Fruit fly (Drosophila melanogaster) whole organism, adult: ENCODE data around the gene CG15347.

Experiments used
- CG11617 ChIP-seq: fragments of 200-800 bp; sonication (Bioruptor generic); optimal IDR thresholded peaks from 2 replicates; lab custom pipeline; 2017; ENCODE audit warnings: mild to moderate bottlenecking, missing biosample characterization, missing genetic modification reagents, missing genetic modification characterization
- CG14711 ChIP-seq: fragments of 200-800 bp; sonication (Bioruptor generic); optimal IDR thresholded peaks from 2 replicates; lab custom pipeline; 2018; ENCODE audit warnings: missing biosample characterization, mild to moderate bottlenecking, missing genetic modification characterization, moderate library complexity
- CG1620 ChIP-seq: fragments of 200-800 bp; sonication (Bioruptor generic); optimal IDR thresholded peaks from 2 replicates; lab custom pipeline; 2016; ENCODE audit warnings: missing biosample characterization, missing genetic modification characterization
- CG33017 ChIP-seq: fragments of 200-800 bp; sonication (Bioruptor generic); optimal IDR thresholded peaks from 2 replicates; lab custom pipeline; 2018; ENCODE audit warnings: missing biosample characterization, mild to moderate bottlenecking, missing genetic modification characterization, moderate library complexity
- CG7045 ChIP-seq: fragments of 200-800 bp; sonication (Bioruptor generic); optimal IDR thresholded peaks from 2 replicates; lab custom pipeline; 2017; ENCODE audit warnings: missing biosample characterization, mild to moderate bottlenecking, missing genetic modification characterization
- Clk ChIP-seq: fragments of 200-800 bp; sonication (Bioruptor generic); optimal IDR thresholded peaks from 2 replicates; lab custom pipeline; 2017; ENCODE audit warnings: missing biosample characterization, missing genetic modification characterization
- Hr96 ChIP-seq: fragments of 200-800 bp; sonication (Bioruptor generic); optimal IDR thresholded peaks from 2 replicates; lab custom pipeline; 2016; ENCODE audit warnings: missing biosample characterization, missing genetic modification characterization
- Mnt ChIP-seq: fragments of 200-800 bp; sonication (Bioruptor generic); optimal IDR thresholded peaks from 2 replicates; lab custom pipeline; 2016; ENCODE audit warnings: missing biosample characterization, mild to moderate bottlenecking, missing genetic modification characterization
- bab1 ChIP-seq: fragments of 200-800 bp; sonication (Bioruptor generic); optimal IDR thresholded peaks from 3 replicates; lab custom pipeline; 2019; ENCODE audit warnings: missing biosample characterization, mild to moderate bottlenecking, missing genetic modification characterization, moderate library complexity
- kay ChIP-seq: fragments of 200-800 bp; sonication (Bioruptor generic); peaks from one replicate; lab custom pipeline; 2016; ENCODE audit warnings: missing biosample characterization, missing genetic modification characterization, borderline replicate concordance
- ovo ChIP-seq: fragments of 200-800 bp; sonication (Bioruptor generic); optimal IDR thresholded peaks from 2 replicates; lab custom pipeline; 2016; ENCODE audit warnings: missing biosample characterization, missing genetic modification characterization
- pad ChIP-seq: fragments of 200-800 bp; sonication (Bioruptor generic); optimal IDR thresholded peaks from 3 replicates; lab custom pipeline; 2017; ENCODE audit warnings: missing biosample characterization, missing genetic modification characterization, mild to moderate bottlenecking, moderate library complexity, missing genetic modification reagents
- tj ChIP-seq: fragments of 200-800 bp; sonication (Bioruptor generic); optimal IDR thresholded peaks from 3 replicates; lab custom pipeline; 2017; ENCODE audit warnings: missing biosample characterization, mild to moderate bottlenecking, missing genetic modification characterization, moderate library complexity

DNA sequence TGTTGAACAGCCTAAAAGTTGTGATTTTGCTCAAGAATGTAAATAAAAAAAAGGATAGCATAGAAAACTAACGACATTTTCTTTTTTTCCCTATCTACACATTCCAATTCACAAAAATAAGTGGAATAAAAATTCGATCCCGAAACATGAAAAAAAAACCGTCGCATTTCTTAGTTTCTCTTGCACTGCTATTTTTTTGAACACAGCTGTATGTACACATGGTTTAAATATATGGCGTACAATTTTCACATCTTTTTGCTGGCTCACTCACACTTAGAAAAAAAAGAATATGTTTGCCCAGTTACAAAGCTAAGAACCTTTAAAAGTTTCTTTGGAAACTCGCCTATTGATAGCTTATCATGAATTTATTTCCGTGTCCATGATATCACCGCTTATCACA, 466 bp downstream of the CG15347 start:
- no peak for TF ChIP-seq pad (GFP tag; lab: Kevin White, UChicago)
- TF ChIP-seq Hr96 (GFP tag; lab: Kevin White, UChicago) = no peak
- no peak for TF ChIP-seq CG11617 (GFP tag; lab: Kevin White, UChicago)
- TF ChIP-seq CG14711 (tag; lab: Kevin White, UChicago) = no peak
- no peak for TF ChIP-seq Mnt
- TF ChIP-seq CG7045 = no peak
- TF ChIP-seq ovo (GFP tag; lab: Kevin White, UChicago) = no peak
- TF ChIP-seq kay (GFP tag; lab: Kevin White, UChicago) = peak; percentile 34
- TF ChIP-seq CG1620 (GFP tag; lab: Kevin White, UChicago) = no peak
- no peak for TF ChIP-seq CG33017
- no peak for TF ChIP-seq Clk (GFP tag; lab: Kevin White, UChicago)
- TF ChIP-seq bab1 = no peak
- no peak for TF ChIP-seq tj (GFP tag; lab: Kevin White, UChicago)
